Fruit fly (Drosophila melanogaster) whole organism, embryonic: Measurements from ENCODE around the gene nAChRalpha5.

Experiments used
- Aef1 ChIP-seq: fragments of 200-800 bp; sonication (Bioruptor generic); IDR thresholded peaks from 3 replicates; pipeline ENCODE4 v1.3.6; 2022; ENCODE audit warnings: missing biosample characterization, missing genetic modification characterization
- Bgb ChIP-seq: fragments of 200-800 bp; sonication (Bioruptor generic); IDR thresholded peaks from 2 replicates; pipeline ENCODE4 v1.3.6; 2022; ENCODE audit warnings: missing biosample characterization, missing genetic modification characterization; ENCODE audit not compliant: partially characterized antibody
- CG10147 ChIP-seq: fragments of 200-800 bp; sonication (Bioruptor generic); optimal IDR thresholded peaks from 2 replicates; lab custom pipeline; 2019; ENCODE audit warnings: missing biosample characterization, mild to moderate bottlenecking, missing genetic modification characterization, moderate library complexity
- CG10366 ChIP-seq: fragments of 200-800 bp; sonication (Bioruptor generic); IDR thresholded peaks from 2 replicates; pipeline ENCODE4 v1.3.6; 2022; ENCODE audit warnings: missing biosample characterization, missing genetic modification characterization
- CG12155 ChIP-seq: fragments of 200-800 bp; sonication (Bioruptor generic); optimal IDR thresholded peaks from 3 replicates; lab custom pipeline; 2016; ENCODE audit warnings: missing biosample characterization, missing genetic modification characterization
- CG12299 ChIP-seq: fragments of 200-800 bp; sonication (Bioruptor generic); optimal IDR thresholded peaks from 2 replicates; lab custom pipeline; 2018; ENCODE audit warnings: missing biosample characterization, mild to moderate bottlenecking, missing genetic modification characterization
- CG12942 ChIP-seq: fragments of 200-800 bp; sonication (Bioruptor generic); optimal IDR thresholded peaks from 3 replicates; lab custom pipeline; 2016; ENCODE audit warnings: missing biosample characterization, missing genetic modification characterization
- CG14050 ChIP-seq: fragments of 200-800 bp; sonication (Bioruptor generic); IDR thresholded peaks from 3 replicates; pipeline ENCODE4 v1.3.6; 2022; ENCODE audit warnings: missing biosample characterization, missing genetic modification characterization
- CG15011 ChIP-seq: fragments of 200-800 bp; sonication (Bioruptor generic); optimal IDR thresholded peaks from 3 replicates; lab custom pipeline; 2018; ENCODE audit warnings: missing biosample characterization, mild to moderate bottlenecking, missing genetic modification characterization
- CG17359 ChIP-seq: fragments of 200-800 bp; sonication (Bioruptor generic); optimal IDR thresholded peaks from 3 replicates; lab custom pipeline; 2018; ENCODE audit warnings: missing biosample characterization, mild to moderate bottlenecking, missing genetic modification characterization, moderate library complexity
- CG2129 ChIP-seq: fragments of 200-800 bp; sonication (Bioruptor generic); IDR thresholded peaks from 2 replicates; pipeline ENCODE4 v1.3.6; 2022; ENCODE audit warnings: missing biosample characterization, missing genetic modification characterization; ENCODE audit not compliant: partially characterized antibody
- CG4282 ChIP-seq: fragments of 200-800 bp; sonication (Bioruptor generic); optimal IDR thresholded peaks from 2 replicates; lab custom pipeline; 2016; ENCODE audit warnings: missing biosample characterization, missing genetic modification characterization
- CG4854 ChIP-seq: fragments of 200-800 bp; sonication (Bioruptor generic); optimal IDR thresholded peaks from 2 replicates; lab custom pipeline; 2016; ENCODE audit warnings: missing biosample characterization, missing genetic modification characterization, inconsistent platforms
- CG6689 ChIP-seq: fragments of 200-800 bp; sonication (Bioruptor generic); IDR thresholded peaks from 2 replicates; pipeline ENCODE4 v1.3.6; 2022; ENCODE audit warnings: missing biosample characterization, missing genetic modification characterization
- CG6854 ChIP-seq: fragments of 200-800 bp; sonication (Bioruptor generic); optimal IDR thresholded peaks from 3 replicates; lab custom pipeline; 2017; ENCODE audit warnings: missing biosample characterization, mild to moderate bottlenecking, missing genetic modification characterization
- CG8281 ChIP-seq: fragments of 200-800 bp; sonication (Bioruptor generic); optimal IDR thresholded peaks from 2 replicates; lab custom pipeline; 2018; ENCODE audit warnings: missing biosample characterization, mild to moderate bottlenecking, missing genetic modification characterization, moderate library complexity
- CG9932 ChIP-seq: fragments of 200-800 bp; sonication (Bioruptor generic); IDR thresholded peaks from 2 replicates; pipeline ENCODE4 v1.3.6; 2022; ENCODE audit warnings: missing biosample characterization, missing genetic modification characterization
- Ets97D ChIP-seq: fragments of 200-800 bp; sonication (Bioruptor generic); optimal IDR thresholded peaks from 3 replicates; lab custom pipeline; 2016; ENCODE audit warnings: missing biosample characterization, missing genetic modification characterization
- Hmx ChIP-seq: fragments of 200-800 bp; sonication (Bioruptor generic); optimal IDR thresholded peaks from 2 replicates; lab custom pipeline; 2016; ENCODE audit warnings: missing biosample characterization, missing genetic modification characterization
- Myb ChIP-seq: fragments of 200-800 bp; sonication (Bioruptor generic); optimal IDR thresholded peaks from 2 replicates; lab custom pipeline; 2016; ENCODE audit warnings: missing biosample characterization, missing genetic modification characterization
- Pdp1 ChIP-seq, 2 experiments: fragments of 200-800 bp; sonication (Bioruptor generic); optimal IDR thresholded peaks; 3 replicates each; lab custom pipeline; 2016; ENCODE audit warnings: missing biosample characterization in 2 of 2, missing genetic modification characterization in 2 of 2, mild to moderate bottlenecking in 1 of 2, moderate library complexity in 1 of 2
- Rx ChIP-seq: fragments of 200-800 bp; sonication (Bioruptor generic); IDR thresholded peaks from 2 replicates; pipeline ENCODE4 v1.3.6; 2022; ENCODE audit warnings: missing biosample characterization, missing genetic modification characterization
- Scr ChIP-seq: fragments of 200-800 bp; sonication (Bioruptor generic); IDR thresholded peaks from 2 replicates; pipeline ENCODE4 v1.3.6; 2022; ENCODE audit warnings: missing biosample characterization, missing genetic modification characterization; ENCODE audit not compliant: partially characterized antibody
- Vsx1 ChIP-seq: fragments of 200-800 bp; sonication (Bioruptor generic); optimal IDR thresholded peaks from 2 replicates; lab custom pipeline; 2017; ENCODE audit warnings: missing biosample characterization, mild to moderate bottlenecking, missing genetic modification characterization, missing genetic modification reagents
- Xrp1 ChIP-seq: fragments of 200-800 bp; sonication (Bioruptor generic); IDR thresholded peaks from 2 replicates; pipeline ENCODE4 v1.3.6; 2022; ENCODE audit warnings: missing biosample characterization, missing genetic modification characterization
- ash1 ChIP-seq: fragments of 200-800 bp; sonication (Bioruptor generic); optimal IDR thresholded peaks from 2 replicates; lab custom pipeline; 2018; ENCODE audit warnings: missing biosample characterization, mild to moderate bottlenecking, missing genetic modification characterization
- chm ChIP-seq: fragments of 200-800 bp; sonication (Bioruptor generic); IDR thresholded peaks from 2 replicates; pipeline ENCODE4 v1.3.6; 2022; ENCODE audit warnings: missing biosample characterization, missing genetic modification characterization
- chn ChIP-seq: fragments of 200-800 bp; sonication (Bioruptor generic); optimal IDR thresholded peaks from 2 replicates; lab custom pipeline; 2016; ENCODE audit warnings: missing biosample characterization, missing genetic modification characterization
- da ChIP-seq: fragments of 200-800 bp; sonication (Bioruptor generic); optimal IDR thresholded peaks from 2 replicates; lab custom pipeline; 2016; ENCODE audit warnings: missing biosample characterization, missing genetic modification characterization
- danr ChIP-seq: fragments of 200-800 bp; sonication (Bioruptor generic); IDR thresholded peaks from 2 replicates; pipeline ENCODE4 v1.3.6; 2022; ENCODE audit warnings: missing biosample characterization, missing genetic modification characterization
- dati ChIP-seq: fragments of 200-800 bp; sonication (Bioruptor generic); IDR thresholded peaks from 2 replicates; pipeline ENCODE4 v1.3.6; 2022; ENCODE audit warnings: missing biosample characterization, missing genetic modification characterization
- fru ChIP-seq: fragments of >200 bp; optimal IDR thresholded peaks from 2 replicates; lab custom pipeline; 2017
- gfzf ChIP-seq: fragments of 200-800 bp; sonication (Bioruptor generic); optimal IDR thresholded peaks from 2 replicates; lab custom pipeline; 2016; ENCODE audit warnings: missing biosample characterization, mild to moderate bottlenecking, missing genetic modification characterization, moderate library complexity
- ham ChIP-seq: fragments of 200-800 bp; sonication (Bioruptor generic); IDR thresholded peaks from 2 replicates; pipeline ENCODE4 v1.3.6; 2022; ENCODE audit warnings: missing biosample characterization, missing genetic modification characterization
- hbn ChIP-seq: fragments of 200-800 bp; sonication (Bioruptor generic); IDR thresholded peaks from 2 replicates; pipeline ENCODE4 v1.3.6; 2022; ENCODE audit warnings: missing biosample characterization, missing genetic modification characterization; ENCODE audit not compliant: partially characterized antibody
- lilli ChIP-seq: fragments of 200-800 bp; sonication (Bioruptor generic); optimal IDR thresholded peaks from 3 replicates; lab custom pipeline; 2016; ENCODE audit warnings: missing biosample characterization, missing genetic modification characterization
- lola ChIP-seq, 3 experiments: fragments of >200 bp in 2 of 3; fragments of 200-800 bp in 1 of 3; sonication (Bioruptor generic) in 1 of 3; optimal IDR thresholded peaks; 2 replicates each; lab custom pipeline; 2017 to 2019; ENCODE audit warnings: missing biosample characterization in 3 of 3, missing genetic modification characterization in 3 of 3, mild to moderate bottlenecking in 1 of 3, moderate library complexity in 1 of 3
- mam ChIP-seq: fragments of 200-800 bp; sonication (Bioruptor generic); optimal IDR thresholded peaks from 3 replicates; lab custom pipeline; 2016; ENCODE audit warnings: missing biosample characterization, missing genetic modification characterization
- nom ChIP-seq: fragments of 200-800 bp; sonication (Bioruptor generic); optimal IDR thresholded peaks from 2 replicates; lab custom pipeline; 2017; ENCODE audit warnings: missing biosample characterization, missing genetic modification characterization, mild to moderate bottlenecking, moderate library complexity, missing genetic modification reagents
- pita ChIP-seq: fragments of 200-800 bp; sonication (Bioruptor generic); optimal IDR thresholded peaks from 2 replicates; lab custom pipeline; 2017; ENCODE audit warnings: missing biosample characterization, mild to moderate bottlenecking, missing genetic modification characterization
- pnt ChIP-seq: fragments of 200-800 bp; sonication (Bioruptor generic); optimal IDR thresholded peaks from 3 replicates; lab custom pipeline; 2016; ENCODE audit warnings: missing biosample characterization, missing genetic modification characterization
- sna ChIP-seq: fragments of 200-800 bp; sonication (Bioruptor generic); IDR thresholded peaks from 2 replicates; pipeline ENCODE4 v1.3.6; 2022; ENCODE audit warnings: missing biosample characterization, missing genetic modification characterization; ENCODE audit not compliant: partially characterized antibody
- sr ChIP-seq: fragments of 200-800 bp; sonication (Bioruptor generic); IDR thresholded peaks from 3 replicates; pipeline ENCODE4 v1.3.6; 2022; ENCODE audit warnings: missing biosample characterization, missing genetic modification characterization
- ssp ChIP-seq: fragments of 200-800 bp; sonication (Bioruptor generic); IDR thresholded peaks from 2 replicates; pipeline ENCODE4 v1.3.6; 2022; ENCODE audit warnings: missing biosample characterization, missing genetic modification characterization
- sug ChIP-seq: fragments of 200-800 bp; optimal IDR thresholded peaks from 2 replicates; lab custom pipeline; 2019; ENCODE audit warnings: missing biosample characterization, mild to moderate bottlenecking, missing genetic modification characterization, moderate library complexity
- tgo ChIP-seq: fragments of 200-800 bp; sonication (Bioruptor generic); IDR thresholded peaks from 3 replicates; pipeline ENCODE4 v1.3.6; 2022; ENCODE audit warnings: missing biosample characterization, missing genetic modification characterization
- ttk ChIP-seq: fragments of 200-800 bp; sonication (Bioruptor generic); IDR thresholded peaks from 2 replicates; pipeline ENCODE4 v2.1.2; 2022; ENCODE audit warnings: missing biosample characterization, missing genetic modification characterization
- wdn ChIP-seq: fragments of 200-800 bp; sonication (Bioruptor generic); IDR thresholded peaks from 2 replicates; pipeline ENCODE4 v1.3.6; 2022; ENCODE audit warnings: missing biosample characterization, missing genetic modification characterization
- zf30C ChIP-seq: fragments of 200-800 bp; sonication (Bioruptor generic); optimal IDR thresholded peaks from 3 replicates; lab custom pipeline; 2018; ENCODE audit warnings: missing biosample characterization, mild to moderate bottlenecking, missing genetic modification characterization
- zfh1 ChIP-seq: fragments of 200-800 bp; sonication (Bioruptor generic); IDR thresholded peaks from 3 replicates; pipeline ENCODE4 v1.3.6; 2022; ENCODE audit warnings: missing biosample characterization, missing genetic modification characterization

The nAChRalpha5 gene

DNA sequence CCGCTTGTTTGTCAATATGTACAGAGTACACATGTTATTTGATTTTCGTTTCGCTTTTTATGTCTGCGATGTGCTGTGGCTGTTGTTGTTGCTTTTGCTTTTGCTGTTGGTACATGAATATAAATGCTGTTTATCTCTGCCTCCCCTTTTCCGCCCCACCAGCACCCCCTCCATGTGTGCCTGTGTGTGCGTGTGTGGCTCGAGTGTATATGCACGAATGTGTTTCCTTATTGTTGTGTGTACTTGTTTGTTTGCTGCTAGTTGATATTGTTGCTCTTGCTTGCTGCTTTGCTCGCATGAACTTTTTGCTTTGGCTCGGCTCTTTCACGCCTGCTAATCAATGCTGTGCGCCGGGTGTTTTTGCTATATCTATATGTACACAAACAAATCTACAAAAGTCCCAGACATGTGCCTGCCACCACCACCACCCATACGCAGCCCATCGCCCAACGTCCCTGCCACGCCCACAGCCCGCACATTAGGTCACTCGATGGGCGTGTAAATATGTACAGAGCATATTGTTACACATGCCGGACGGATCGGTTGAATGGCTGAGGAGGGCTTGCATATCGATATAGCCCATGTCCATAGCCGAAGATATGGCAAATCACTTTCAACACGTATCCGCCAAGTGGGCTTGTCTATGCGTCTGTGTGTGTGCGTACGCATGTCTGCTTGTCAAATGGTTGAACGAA is 15.8 kb upstream of the nAChRalpha5 start (continued):
- TF ChIP-seq tgo (GFP tag; lab: Robert Waterston, UW) = peak; percentile 95
- peak; percentile 81 for TF ChIP-seq nom
- TF ChIP-seq gfzf (GFP tag; lab: Kevin White, UChicago) = peak; percentile 50
- no peak for TF ChIP-seq fru
- TF ChIP-seq CG14050 (GFP tag; lab: Robert Waterston, UW) = peak; percentile 97
- peak; percentile 87 for TF ChIP-seq ssp (GFP tag; lab: Robert Waterston, UW)
- TF ChIP-seq CG10366 (GFP tag; lab: Robert Waterston, UW) = peak; percentile 95
- peak; percentile 99 for TF ChIP-seq zfh1 (GFP tag; lab: Robert Waterston, UW)
- peak; percentile 88 for TF ChIP-seq CG9932 (GFP tag; lab: Robert Waterston, UW)
- TF ChIP-seq Pdp1 (GFP tag; optimal IDR thresholded peaks at IDR 0.05; lab: Kevin White, UChicago) = peak; percentile 95 to 98
- peak; percentile 95 for TF ChIP-seq wdn
- TF ChIP-seq ttk = peak; percentile 94
- TF ChIP-seq Rx = peak; percentile 97
- TF ChIP-seq hbn (GFP tag; lab: Robert Waterston, UW) = no peak
- peak; percentile 48; the same call in 1 of the 2 replicates for TF ChIP-seq Bgb
- TF ChIP-seq lola (GFP tag; optimal IDR thresholded peaks at IDR 0.05; lab: Kevin White, UChicago) = peak in 1 of 3 experiments; percentile 98
- peak; percentile 99 for TF ChIP-seq CG12299 (tag; lab: Kevin White, UChicago)
- TF ChIP-seq CG12942 (GFP tag; lab: Kevin White, UChicago) = peak; percentile 100
- TF ChIP-seq Scr (GFP tag; lab: Robert Waterston, UW) = no peak; the same call in 1 of the 2 replicates
- peak; percentile 100 for TF ChIP-seq CG17359 (tag; lab: Kevin White, UChicago)
- peak; percentile 98 for TF ChIP-seq CG6854
- TF ChIP-seq CG4282 (GFP tag; lab: Kevin White, UChicago) = peak; percentile 98
- TF ChIP-seq pita (GFP tag; lab: Kevin White, UChicago) = no peak
- TF ChIP-seq Vsx1 (GFP tag; lab: Kevin White, UChicago) = peak; percentile 100
- peak; percentile 100 for TF ChIP-seq CG15011 (GFP tag; lab: Kevin White, UChicago)
- peak; percentile 65; the same call in 1 of the 2 replicates for TF ChIP-seq sna (GFP tag; lab: Robert Waterston, UW)
- peak; percentile 91 for TF ChIP-seq Myb (GFP tag; lab: Kevin White, UChicago)
- TF ChIP-seq CG8281 (tag; lab: Kevin White, UChicago) = peak; percentile 96
- TF ChIP-seq lilli (GFP tag; lab: Kevin White, UChicago) = peak; percentile 91
- peak; percentile 98 for TF ChIP-seq danr (GFP tag; lab: Robert Waterston, UW)
- peak; percentile 96 for TF ChIP-seq CG10147 (GFP tag; lab: Kevin White, UChicago)
- TF ChIP-seq ham (GFP tag; lab: Robert Waterston, UW) = peak; percentile 84; the same call in 1 of the 2 replicates
- peak; percentile 98 for TF ChIP-seq mam (GFP tag; lab: Kevin White, UChicago)
- TF ChIP-seq pnt = peak; percentile 99
- TF ChIP-seq sug (tag; lab: Kevin White, UChicago) = peak; percentile 97
- peak; percentile 99 for TF ChIP-seq da (GFP tag; lab: Kevin White, UChicago)
- TF ChIP-seq Ets97D (GFP tag; lab: Kevin White, UChicago) = peak; percentile 92
- TF ChIP-seq Aef1 (GFP tag; lab: Robert Waterston, UW) = peak; percentile 93
- peak; percentile 97 for TF ChIP-seq dati (GFP tag; lab: Robert Waterston, UW)
- peak; percentile 100 for TF ChIP-seq ash1
- TF ChIP-seq sr = peak; percentile 100
- peak; percentile 73 for TF ChIP-seq Hmx (GFP tag; lab: Kevin White, UChicago)
- TF ChIP-seq CG2129 (GFP tag; lab: Robert Waterston, UW) = no peak
- TF ChIP-seq CG12155 = peak; percentile 94
- TF ChIP-seq chn = peak; percentile 96
- peak; percentile 99 for TF ChIP-seq Xrp1 (GFP tag; lab: Robert Waterston, UW)
- peak; percentile 100 for TF ChIP-seq chm (GFP tag; lab: Robert Waterston, UW)
- peak; percentile 97 for TF ChIP-seq CG6689 (GFP tag; lab: Robert Waterston, UW)
- TF ChIP-seq zf30C (GFP tag; lab: Kevin White, UChicago) = peak; percentile 71
- TF ChIP-seq CG4854 (GFP tag; lab: Kevin White, UChicago) = peak; percentile 99
